Worm (Caenorhabditis elegans): ENCODE data around the gene F15D4.5.

DNA sequence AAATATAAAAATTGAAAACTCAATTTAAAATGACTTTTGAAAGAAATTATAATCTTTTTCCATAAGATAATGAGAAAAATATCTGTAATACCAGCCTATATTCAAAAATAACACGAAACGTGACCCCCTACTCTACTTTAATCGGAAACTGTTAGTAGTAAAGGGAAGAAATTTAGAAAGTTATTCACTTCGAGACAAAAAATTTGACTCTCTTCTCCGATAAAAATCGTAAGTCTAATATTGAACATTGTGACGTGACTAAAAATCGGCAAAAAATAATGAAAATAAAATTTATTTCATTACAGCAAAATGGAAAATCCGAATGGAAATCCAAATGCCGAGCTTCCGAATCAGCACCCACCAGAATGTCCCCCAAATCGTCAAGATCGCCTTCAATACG is 3.7 kb downstream of the F15D4.5 start, which contains the start of gene F15D4.6:
- TF ChIP-seq K11D2.4 (GFP tag; IDR thresholded peaks at IDR 0.05): no peak
- no peak for TF ChIP-seq nfyb-1 (GFP tag; IDR thresholded peaks at IDR 0.05)
- TF ChIP-seq snpc-4 (GFP tag; optimal IDR thresholded peaks at IDR 0.05): no peak
- TF ChIP-seq snpc-4 (tag; optimal IDR thresholded peaks at IDR 0.05): no peak
